Fruit fly (Drosophila melanogaster) whole organism, embryonic: ENCODE measurements around the gene CG5381.

Experiments
- BEAF-32 ChIP-seq: fragments of 200-800 bp; sonication (Bioruptor generic); optimal IDR thresholded peaks from 3 replicates; lab custom pipeline; 2017; ENCODE audit warnings: missing biosample characterization, missing genetic modification characterization, mild to moderate bottlenecking, moderate library complexity, missing genetic modification reagents
- CG10147 ChIP-seq: fragments of 200-800 bp; sonication (Bioruptor generic); optimal IDR thresholded peaks from 2 replicates; lab custom pipeline; 2019; ENCODE audit warnings: missing biosample characterization, mild to moderate bottlenecking, missing genetic modification characterization, moderate library complexity
- CG10654 ChIP-seq: fragments of 200-800 bp; sonication (Bioruptor generic); optimal IDR thresholded peaks from 2 replicates; lab custom pipeline; 2016; ENCODE audit warnings: missing biosample characterization, missing genetic modification characterization
- CG10979 ChIP-seq: fragments of 200-800 bp; sonication (Bioruptor generic); optimal IDR thresholded peaks from 2 replicates; lab custom pipeline; 2018; ENCODE audit warnings: missing biosample characterization, mild to moderate bottlenecking, missing genetic modification characterization, moderate library complexity
- CG11085 ChIP-seq: fragments of 200-800 bp; sonication (Bioruptor generic); IDR thresholded peaks from 2 replicates; pipeline ENCODE4 v1.3.6; 2022; ENCODE audit warnings: missing biosample characterization, missing genetic modification characterization
- CG11695 ChIP-seq: fragments of 200-800 bp; sonication (Bioruptor generic); IDR thresholded peaks from 3 replicates; pipeline ENCODE4 v1.3.6; 2022; ENCODE audit warnings: missing biosample characterization, missing genetic modification characterization
- CG13624 ChIP-seq: fragments of 200-800 bp; sonication (Bioruptor generic); optimal IDR thresholded peaks from 2 replicates; lab custom pipeline; 2016; ENCODE audit warnings: missing biosample characterization, missing genetic modification characterization
- CG14014 ChIP-seq: fragments of 200-800 bp; sonication (Bioruptor generic); IDR thresholded peaks from 2 replicates; pipeline ENCODE4 v1.3.6; 2022; ENCODE audit warnings: missing biosample characterization, missing genetic modification characterization
- CG15696 ChIP-seq: fragments of 200-800 bp; sonication (Bioruptor generic); optimal IDR thresholded peaks from 2 replicates; lab custom pipeline; 2019; ENCODE audit warnings: missing biosample characterization, mild to moderate bottlenecking, missing genetic modification characterization, moderate library complexity
- CG17361 ChIP-seq: fragments of 200-800 bp; sonication (Bioruptor generic); IDR thresholded peaks from 3 replicates; pipeline ENCODE4 v1.3.6; 2022; ENCODE audit warnings: missing biosample characterization, missing genetic modification characterization
- CG17829 ChIP-seq: fragments of 200-800 bp; optimal IDR thresholded peaks from 2 replicates; lab custom pipeline; 2019; ENCODE audit warnings: missing biosample characterization, mild to moderate bottlenecking, missing genetic modification characterization, moderate library complexity
- CG2199 ChIP-seq: fragments of 200-800 bp; sonication (Bioruptor generic); IDR thresholded peaks from 3 replicates; pipeline ENCODE4 v1.3.6; 2022; ENCODE audit warnings: missing biosample characterization, missing genetic modification characterization
- CG32532 ChIP-seq: fragments of 200-800 bp; sonication (Bioruptor generic); IDR thresholded peaks from 2 replicates; pipeline ENCODE4 v1.3.6; 2022; ENCODE audit warnings: missing biosample characterization, missing genetic modification characterization
- CG3995 ChIP-seq: fragments of 200-800 bp; sonication (Bioruptor generic); optimal IDR thresholded peaks from 3 replicates; lab custom pipeline; 2016; ENCODE audit warnings: missing biosample characterization, missing genetic modification characterization
- CG4424 ChIP-seq: fragments of 200-800 bp; sonication (Bioruptor generic); optimal IDR thresholded peaks from 3 replicates; lab custom pipeline; 2016; ENCODE audit warnings: missing biosample characterization, missing genetic modification characterization
- CG6854 ChIP-seq: fragments of 200-800 bp; sonication (Bioruptor generic); optimal IDR thresholded peaks from 3 replicates; lab custom pipeline; 2017; ENCODE audit warnings: missing biosample characterization, mild to moderate bottlenecking, missing genetic modification characterization
- CG7556 ChIP-seq: fragments of 200-800 bp; sonication (Bioruptor generic); optimal IDR thresholded peaks from 2 replicates; lab custom pipeline; 2017; ENCODE audit warnings: missing biosample characterization, mild to moderate bottlenecking, missing genetic modification characterization
- CG7928 ChIP-seq: fragments of 200-800 bp; sonication (Bioruptor generic); optimal IDR thresholded peaks from 2 replicates; lab custom pipeline; 2017; ENCODE audit warnings: missing biosample characterization, mild to moderate bottlenecking, missing genetic modification characterization
- CG7963 ChIP-seq: fragments of 200-800 bp; sonication (Bioruptor generic); IDR thresholded peaks from 3 replicates; pipeline ENCODE4 v1.3.6; 2022; ENCODE audit warnings: missing biosample characterization, missing genetic modification characterization; ENCODE audit not compliant: partially characterized antibody
- CG9437 ChIP-seq: fragments of 200-800 bp; sonication (Bioruptor generic); optimal IDR thresholded peaks from 2 replicates; lab custom pipeline; 2018; ENCODE audit warnings: missing biosample characterization, mild to moderate bottlenecking, missing genetic modification characterization
- CG9727 ChIP-seq: fragments of 200-800 bp; sonication (Bioruptor generic); optimal IDR thresholded peaks from 3 replicates; lab custom pipeline; 2017; ENCODE audit warnings: missing biosample characterization, mild to moderate bottlenecking, missing genetic modification characterization
- Dll ChIP-seq: fragments of 200-800 bp; sonication (Bioruptor generic); IDR thresholded peaks from 4 replicates; pipeline ENCODE4 v1.3.6; 2022; ENCODE audit warnings: missing biosample characterization, missing genetic modification characterization; ENCODE audit not compliant: partially characterized antibody
- Gug ChIP-seq: fragments of 200-800 bp; sonication (Bioruptor generic); IDR thresholded peaks from 4 replicates; pipeline ENCODE4 v1.3.6; 2022; ENCODE audit warnings: missing biosample characterization, missing genetic modification characterization
- H15 ChIP-seq: fragments of 200-800 bp; sonication (Bioruptor generic); IDR thresholded peaks from 3 replicates; pipeline ENCODE4 v1.3.6; 2022; ENCODE audit warnings: missing biosample characterization, missing genetic modification characterization
- HLH4C ChIP-seq: fragments of 200-800 bp; sonication (Bioruptor generic); IDR thresholded peaks from 3 replicates; pipeline ENCODE4 v1.3.6; 2022; ENCODE audit warnings: missing biosample characterization, missing genetic modification characterization; ENCODE audit not compliant: partially characterized antibody
- NK7.1 ChIP-seq: fragments of 200-800 bp; sonication (Bioruptor generic); optimal IDR thresholded peaks from 3 replicates; lab custom pipeline; 2016; ENCODE audit warnings: missing biosample characterization, missing genetic modification characterization
- Nf-YC ChIP-seq: fragments of 200-800 bp; optimal IDR thresholded peaks from 3 replicates; lab custom pipeline; 2019; ENCODE audit warnings: missing biosample characterization, mild to moderate bottlenecking, missing genetic modification characterization, moderate library complexity
- Pdp1 ChIP-seq, 2 experiments: fragments of 200-800 bp; sonication (Bioruptor generic); optimal IDR thresholded peaks; 3 replicates each; lab custom pipeline; 2016; ENCODE audit warnings: missing biosample characterization in 2 of 2, missing genetic modification characterization in 2 of 2, mild to moderate bottlenecking in 1 of 2, moderate library complexity in 1 of 2
- Scr ChIP-seq: fragments of 200-800 bp; sonication (Bioruptor generic); IDR thresholded peaks from 2 replicates; pipeline ENCODE4 v1.3.6; 2022; ENCODE audit warnings: missing biosample characterization, missing genetic modification characterization; ENCODE audit not compliant: partially characterized antibody
- Sry-δ ChIP-seq: fragments of 200-800 bp; sonication (Bioruptor generic); optimal IDR thresholded peaks from 2 replicates; lab custom pipeline; 2016; ENCODE audit warnings: missing biosample characterization, missing genetic modification characterization
- Xbp1 ChIP-seq: fragments of 200-800 bp; sonication (Bioruptor generic); optimal IDR thresholded peaks from 3 replicates; lab custom pipeline; 2016; ENCODE audit warnings: missing biosample characterization, mild to moderate bottlenecking, missing genetic modification characterization
- ap ChIP-seq: fragments of 200-800 bp; sonication (Bioruptor generic); IDR thresholded peaks from 2 replicates; pipeline ENCODE4 v1.3.6; 2022; ENCODE audit warnings: missing biosample characterization, missing genetic modification characterization
- disco-r ChIP-seq: fragments of 200-800 bp; sonication (Bioruptor generic); optimal IDR thresholded peaks from 2 replicates; lab custom pipeline; 2016; ENCODE audit warnings: missing biosample characterization, missing genetic modification characterization
- ewg ChIP-seq: fragments of 200-800 bp; sonication (Bioruptor generic); optimal IDR thresholded peaks from 3 replicates; lab custom pipeline; 2017; ENCODE audit warnings: mild to moderate bottlenecking, missing biosample characterization, missing genetic modification reagents, missing genetic modification characterization
- gfzf ChIP-seq: fragments of 200-800 bp; sonication (Bioruptor generic); optimal IDR thresholded peaks from 2 replicates; lab custom pipeline; 2016; ENCODE audit warnings: missing biosample characterization, mild to moderate bottlenecking, missing genetic modification characterization, moderate library complexity
- hb ChIP-seq: fragments of 200-800 bp; sonication (Bioruptor generic); IDR thresholded peaks from 3 replicates; pipeline ENCODE4 v1.3.6; 2022; ENCODE audit warnings: missing biosample characterization, missing genetic modification characterization; ENCODE audit not compliant: partially characterized antibody
- inv ChIP-seq: fragments of 200-800 bp; sonication (Bioruptor generic); IDR thresholded peaks from 2 replicates; pipeline ENCODE4 v1.3.6; 2022; ENCODE audit warnings: missing biosample characterization, missing genetic modification characterization; ENCODE audit not compliant: partially characterized antibody
- knrl ChIP-seq: fragments of 200-800 bp; sonication (Bioruptor generic); IDR thresholded peaks from 3 replicates; pipeline ENCODE4 v1.3.6; 2022; ENCODE audit warnings: missing biosample characterization, missing genetic modification characterization; ENCODE audit not compliant: partially characterized antibody
- lov ChIP-seq, 2 experiments: fragments of 200-800 bp in 1 of 2; fragments of >200 bp in 1 of 2; sonication (Bioruptor generic) in 1 of 2; IDR thresholded peaks in 1 of 2; optimal IDR thresholded peaks in 1 of 2; 2 replicates in 1 of 2; 3 replicates in 1 of 2; pipeline versions ENCODE4 v1.3.6 to Lab custom; 2017 to 2022; ENCODE audit warnings: missing biosample characterization in 1 of 2, missing genetic modification characterization in 1 of 2
- nmo ChIP-seq: fragments of 200-800 bp; sonication (Bioruptor generic); optimal IDR thresholded peaks from 2 replicates; lab custom pipeline; 2018; ENCODE audit warnings: missing biosample characterization, mild to moderate bottlenecking, missing genetic modification characterization, moderate library complexity
- oc ChIP-seq: fragments of 200-800 bp; sonication (Bioruptor generic); optimal IDR thresholded peaks from 2 replicates; lab custom pipeline; 2018; ENCODE audit warnings: missing biosample characterization, mild to moderate bottlenecking, missing genetic modification characterization, moderate library complexity
- pum ChIP-seq: fragments of 200-800 bp; sonication (Bioruptor generic); optimal IDR thresholded peaks from 2 replicates; lab custom pipeline; 2016; ENCODE audit warnings: missing biosample characterization, missing genetic modification characterization
- sens ChIP-seq: fragments of 200-800 bp; sonication (Bioruptor generic); peaks from one replicate; lab custom pipeline; 2016; ENCODE audit warnings: missing biosample characterization, missing genetic modification characterization
- sob ChIP-seq: fragments of 200-800 bp; sonication (Bioruptor generic); IDR thresholded peaks from 2 replicates; pipeline ENCODE4 v1.3.6; 2022; ENCODE audit warnings: missing biosample characterization, missing genetic modification characterization
- unc-4 ChIP-seq: fragments of 200-800 bp; sonication (Bioruptor generic); IDR thresholded peaks from 2 replicates; pipeline ENCODE4 v1.3.6; 2022; ENCODE audit warnings: missing biosample characterization, missing genetic modification characterization; ENCODE audit not compliant: partially characterized antibody
- unpg ChIP-seq: fragments of 200-800 bp; sonication (Bioruptor generic); optimal IDR thresholded peaks from 3 replicates; lab custom pipeline; 2018; ENCODE audit warnings: missing biosample characterization, mild to moderate bottlenecking, missing genetic modification characterization, moderate library complexity
- vnd ChIP-seq: fragments of 200-800 bp; sonication (Bioruptor generic); IDR thresholded peaks from 3 replicates; pipeline ENCODE4 v1.3.6; 2022; ENCODE audit warnings: missing biosample characterization, missing genetic modification characterization; ENCODE audit not compliant: partially characterized antibody

The CG5381 gene

DNA sequence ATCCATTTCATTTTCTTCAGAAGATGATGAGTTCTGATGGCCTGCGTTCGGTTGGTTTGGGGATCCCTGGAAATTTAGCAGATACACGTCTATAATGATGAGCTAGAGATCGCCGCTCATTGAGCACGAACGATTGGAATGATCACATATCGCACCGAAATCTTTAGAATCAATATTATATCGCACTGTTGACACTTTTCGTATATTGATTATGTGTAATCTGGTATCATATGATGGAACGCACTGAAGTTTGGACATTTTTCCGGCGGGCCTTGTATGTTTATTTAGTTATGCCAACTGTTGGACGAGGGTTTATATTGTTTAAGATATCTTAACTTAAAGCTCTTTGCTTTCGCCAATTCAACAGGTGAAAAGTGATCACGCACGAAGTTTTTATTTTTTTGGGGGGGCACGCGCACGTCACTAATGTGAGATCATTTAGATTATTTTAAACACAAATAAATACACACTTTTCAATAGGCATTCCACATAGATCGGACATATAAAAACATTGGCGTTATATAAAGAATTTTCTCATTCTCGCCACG lies 1.8 kb downstream of the CG5381 start:
- TF ChIP-seq CG10147, result no peak
- peak; percentile 76 for TF ChIP-seq Sry-δ
- 0 out of 3 replicates have a peak, but pooled peaks have one; percentile 10 for TF ChIP-seq H15 (GFP tag; lab: Robert Waterston, UW)
- TF ChIP-seq unc-4 (GFP tag; lab: Robert Waterston, UW), result peak; percentile 76
- peak; percentile 2 for TF ChIP-seq pum
- peak; percentile 5 for TF ChIP-seq gfzf (GFP tag; lab: Kevin White, UChicago)
- 0 out of 2 replicates have a peak, but pooled peaks have one; percentile 29 for TF ChIP-seq CG32532
- peak; percentile 31 for TF ChIP-seq disco-r
- peak; percentile 33; the same call in 1 of the 2 replicates for TF ChIP-seq sob
- no peak for TF ChIP-seq CG11085 (GFP tag; lab: Robert Waterston, UW)
- TF ChIP-seq CG9437, result peak; percentile 7
- TF ChIP-seq CG3995 (GFP tag; lab: Kevin White, UChicago), result peak; percentile 95
- TF ChIP-seq HLH4C (GFP tag; lab: Robert Waterston, UW), result peak; percentile 63; the same call in 2 of the 3 replicates
- TF ChIP-seq CG14014 (GFP tag; lab: Robert Waterston, UW), result 0 out of 2 replicates have a peak, but pooled peaks have one; percentile 34
- peak; percentile 17; the same call in 1 of the 4 replicates for TF ChIP-seq Gug
- no peak for TF ChIP-seq ap (GFP tag; lab: Robert Waterston, UW)
- TF ChIP-seq ewg (GFP tag; lab: Kevin White, UChicago), result no peak
- TF ChIP-seq CG11695 (GFP tag; lab: Robert Waterston, UW), result 0 out of 3 replicates have a peak, but pooled peaks have one; percentile 15
- peak; percentile 9 for TF ChIP-seq CG17829 (tag; lab: Kevin White, UChicago)
- peak; percentile 68; the same call in 1 of the 3 replicates for TF ChIP-seq hb (GFP tag; lab: Robert Waterston, UW)
- peak; percentile 78 for TF ChIP-seq BEAF-32
- TF ChIP-seq unpg (GFP tag; lab: Kevin White, UChicago), result no peak
- TF ChIP-seq CG6854 (GFP tag; lab: Kevin White, UChicago), result no peak
- TF ChIP-seq CG7556 (GFP tag; lab: Kevin White, UChicago), result peak; percentile 5
- TF ChIP-seq CG13624 (GFP tag; lab: Kevin White, UChicago), result peak; percentile 21
- TF ChIP-seq Dll (GFP tag; lab: Robert Waterston, UW), result peak; percentile 79
- peak in 1 of 2 experiments; percentile 69 for TF ChIP-seq Pdp1 (GFP tag; optimal IDR thresholded peaks at IDR 0.05; lab: Kevin White, UChicago)
- TF ChIP-seq inv (GFP tag; lab: Robert Waterston, UW), result peak; percentile 86
- TF ChIP-seq CG4424 (GFP tag; lab: Kevin White, UChicago), result peak; percentile 36
- TF ChIP-seq CG2199, result no peak
- peak; percentile 57 for TF ChIP-seq sens (GFP tag; lab: Kevin White, UChicago)
- peak; percentile 75 for TF ChIP-seq vnd (GFP tag; lab: Robert Waterston, UW)
- peak; percentile 25 for TF ChIP-seq CG15696 (tag; lab: Kevin White, UChicago)
- TF ChIP-seq NK7.1 (GFP tag; lab: Kevin White, UChicago), result no peak
- TF ChIP-seq CG9727 (GFP tag; lab: Kevin White, UChicago), result peak; percentile 17
- peak; percentile 43; the same call in 1 of the 3 replicates for TF ChIP-seq CG17361 (GFP tag; lab: Robert Waterston, UW)
- peak; percentile 81 for TF ChIP-seq Scr (GFP tag; lab: Robert Waterston, UW)
- peak; percentile 22 for TF ChIP-seq nmo
- TF ChIP-seq CG10654, result no peak
- TF ChIP-seq oc, result no peak
- peak; percentile 50 for TF ChIP-seq CG7928
- TF ChIP-seq CG10979 (tag; lab: Kevin White, UChicago), result peak; percentile 4
- no peak for TF ChIP-seq Xbp1 (GFP tag; lab: Kevin White, UChicago)
- TF ChIP-seq knrl, result peak; percentile 86; the same call in 2 of the 3 replicates
- TF ChIP-seq Nf-YC (tag; lab: Kevin White, UChicago), result peak; percentile 2
- TF ChIP-seq CG7963, result 0 out of 3 replicates have a peak, but pooled peaks have one; percentile 39
- TF ChIP-seq lov (optimal IDR thresholded peaks at IDR 0.05; lab: Kevin White, UChicago), result no peak
- TF ChIP-seq lov (GFP tag; IDR thresholded peaks at IDR 0.05; lab: Robert Waterston, UW), result 0 out of 3 replicates have a peak, but pooled peaks have one; percentile 27
